Worm (Caenorhabditis elegans): ENCODE measurements around the gene F18E3.13.

DNA sequence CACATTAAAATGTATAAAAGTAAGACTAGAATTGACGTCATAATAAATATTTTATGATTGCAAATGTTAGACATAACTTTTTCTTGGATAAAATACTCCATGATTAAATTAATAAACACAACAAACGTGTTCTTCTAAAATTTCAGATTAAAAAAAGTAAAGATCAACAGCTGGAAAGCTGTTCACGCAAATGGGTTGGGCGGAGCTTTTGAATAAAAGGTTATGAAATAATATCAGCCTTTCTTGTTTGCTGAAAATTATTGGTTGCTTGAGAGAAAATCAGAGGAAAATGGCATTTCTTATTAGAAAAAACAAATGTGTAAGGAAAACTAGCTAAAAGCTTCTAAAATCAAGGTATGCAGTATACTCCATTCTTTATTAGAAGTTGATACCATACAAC, 28.2 kb upstream of the F18E3.13 start, which contains the start of gene C02H6.3:
- TF ChIP-seq nhr-11 (tag; optimal IDR thresholded peaks at IDR 0.05) = no peak
- TF ChIP-seq fax-1 (tag; optimal IDR thresholded peaks at IDR 0.05) = no peak
- TF ChIP-seq unc-55 (GFP tag; optimal IDR thresholded peaks at IDR 0.05) = no peak
- TF ChIP-seq ceh-18 (tag; optimal IDR thresholded peaks at IDR 0.05) = no peak
- TF ChIP-seq dmd-4 (tag; optimal IDR thresholded peaks at IDR 0.05; ENCODE audit: borderline replicate concordance) = no peak
- TF ChIP-seq ets-4 (tag; optimal IDR thresholded peaks at IDR 0.05) = no peak
- no peak for TF ChIP-seq hlh-13 (GFP tag; optimal IDR thresholded peaks at IDR 0.05)
- TF ChIP-seq hlh-6 (tag; optimal IDR thresholded peaks at IDR 0.05) = no peak

All from whole organism, late embryonic.